Worm (Caenorhabditis elegans) whole organism, L3 larva: ENCODE data around the gene mrp-4.

Experiments
- mdl-1 ChIP-seq: fragments of 150-350 bp; optimal IDR thresholded peaks from 2 replicates; lab custom pipeline; 2014; ENCODE audit warnings: missing biosample characterization, missing genetic modification characterization
- nhr-11 ChIP-seq: fragments of 150-350 bp; optimal IDR thresholded peaks from 2 replicates; lab custom pipeline; 2014; ENCODE audit warnings: missing biosample characterization, missing genetic modification characterization
- nhr-76 ChIP-seq: fragments of 150-350 bp; sonication (generic microtip); optimal IDR thresholded peaks from 5 replicates; lab custom pipeline; 2014; ENCODE audit warnings: missing biosample characterization, missing genetic modification characterization

- TF ChIP-seq mdl-1 (tag; lab: Kevin White, UChicago) (no peak), nhr-76 (tag; lab: Kevin White, UChicago) (no peak), nhr-11 (no peak)
These were observed 1.5 kb upstream of the mrp-4 start for ce11 chrX:9882572-9882971.
